Worm (Caenorhabditis elegans) whole organism, mixed stage, embryonic: ENCODE measurements around the gene srz-79.

Source experiments
- M03D4.4 ChIP-seq: sonication (generic microtip); optimal IDR thresholded peaks from 2 replicates; lab custom pipeline; 2017; ENCODE audit warnings: mild to moderate bottlenecking, missing genetic modification characterization, missing compliant biosample characterization
- bed-3 ChIP-seq: fragments of 200-800 bp; sonication (Bioruptor generic); optimal IDR thresholded peaks from 3 replicates; lab custom pipeline; 2018; ENCODE audit warnings: mild to moderate bottlenecking, missing genetic modification characterization, moderate library complexity, missing compliant biosample characterization
- blmp-1 ChIP-seq: fragments of 150-350 bp; optimal IDR thresholded peaks from 2 replicates; lab custom pipeline; 2014; ENCODE audit warnings: missing biosample characterization, missing genetic modification characterization
- ceh-39 ChIP-seq: fragments of 150-350 bp; optimal IDR thresholded peaks from 2 replicates; lab custom pipeline; 2014; ENCODE audit warnings: missing biosample characterization, missing genetic modification characterization
- ceh-43 ChIP-seq: fragments of 200-800 bp; sonication (Bioruptor generic); optimal IDR thresholded peaks from 2 replicates; lab custom pipeline; 2018; ENCODE audit warnings: mild to moderate bottlenecking, missing genetic modification characterization, moderate library complexity, missing compliant biosample characterization
- ceh-83 ChIP-seq: fragments of 200-800 bp; sonication (Bioruptor generic); optimal IDR thresholded peaks from 2 replicates; lab custom pipeline; 2018; ENCODE audit warnings: mild to moderate bottlenecking, missing genetic modification characterization, missing compliant biosample characterization
- ces-1 ChIP-seq: fragments of 150-350 bp; optimal IDR thresholded peaks from 2 replicates; lab custom pipeline; 2014; ENCODE audit warnings: missing biosample characterization, missing genetic modification reagents, missing genetic modification characterization
- cnd-1 ChIP-seq: fragments of 200-800 bp; sonication (Bioruptor generic); optimal IDR thresholded peaks from 2 replicates; lab custom pipeline; 2018; ENCODE audit warnings: mild to moderate bottlenecking, missing genetic modification characterization, missing compliant biosample characterization
- drap-1 ChIP-seq: fragments of 200-800 bp; sonication (Bioruptor generic); optimal IDR thresholded peaks from 3 replicates; lab custom pipeline; 2018; ENCODE audit warnings: mild to moderate bottlenecking, missing genetic modification characterization, missing compliant biosample characterization
- elt-1 ChIP-seq: sonication (generic microtip); optimal IDR thresholded peaks from 2 replicates; lab custom pipeline; 2017; ENCODE audit warnings: missing genetic modification characterization, mild to moderate bottlenecking, missing compliant biosample characterization, antibody characterized with exemption, moderate library complexity, borderline replicate concordance; ENCODE audit not compliant: insufficient read depth
- elt-3 ChIP-seq: fragments of 150-350 bp; optimal IDR thresholded peaks from 2 replicates; lab custom pipeline; 2014; ENCODE audit warnings: missing biosample characterization, missing genetic modification characterization
- flh-1 ChIP-seq: fragments of 200-800 bp; sonication (Bioruptor generic); optimal IDR thresholded peaks from 2 replicates; lab custom pipeline; 2018; ENCODE audit warnings: mild to moderate bottlenecking, missing genetic modification characterization, moderate library complexity, missing compliant biosample characterization
- ham-2 ChIP-seq: fragments of 200-800 bp; sonication (Bioruptor generic); optimal IDR thresholded peaks from 2 replicates; lab custom pipeline; 2018; ENCODE audit warnings: mild to moderate bottlenecking, missing genetic modification characterization, missing compliant biosample characterization
- hlh-1 ChIP-seq: fragments of 150-350 bp; optimal IDR thresholded peaks from 2 replicates; lab custom pipeline; 2014; ENCODE audit warnings: missing biosample characterization, missing genetic modification reagents, missing genetic modification characterization
- lin-13 ChIP-seq: fragments of 150-350 bp; optimal IDR thresholded peaks from 2 replicates; lab custom pipeline; 2014; ENCODE audit warnings: missing biosample characterization, missing genetic modification characterization
- lin-32 ChIP-seq: fragments of 200-800 bp; sonication (Bioruptor generic); optimal IDR thresholded peaks from 2 replicates; lab custom pipeline; 2018; ENCODE audit warnings: mild to moderate bottlenecking, missing genetic modification characterization, missing compliant biosample characterization
- lsy-2 ChIP-seq: fragments of 150-350 bp; optimal IDR thresholded peaks from 2 replicates; lab custom pipeline; 2014; ENCODE audit warnings: missing biosample characterization, missing genetic modification characterization
- mab-5 ChIP-seq: fragments of 150-350 bp; optimal IDR thresholded peaks from 2 replicates; lab custom pipeline; 2014; ENCODE audit warnings: missing biosample characterization, missing genetic modification characterization
- mep-1 ChIP-seq: fragments of 150-350 bp; optimal IDR thresholded peaks from 2 replicates; lab custom pipeline; 2017; ENCODE audit warnings: missing biosample characterization, missing genetic modification reagents, missing genetic modification characterization, inconsistent platforms
- mls-2 ChIP-seq: sonication (generic microtip); optimal IDR thresholded peaks from 2 replicates; lab custom pipeline; 2016; ENCODE audit warnings: mild to moderate bottlenecking, missing genetic modification characterization, moderate library complexity, missing compliant biosample characterization
- nhr-12 ChIP-seq: fragments of 150-350 bp; optimal IDR thresholded peaks from 2 replicates; lab custom pipeline; 2014; ENCODE audit warnings: missing biosample characterization, missing genetic modification characterization
- nhr-2 ChIP-seq: fragments of 150-350 bp; optimal IDR thresholded peaks from 2 replicates; lab custom pipeline; 2014; ENCODE audit warnings: missing biosample characterization, missing genetic modification characterization
- nhr-237 ChIP-seq: fragments of 150-350 bp; optimal IDR thresholded peaks from 2 replicates; lab custom pipeline; 2014; ENCODE audit warnings: missing biosample characterization, missing genetic modification characterization
- nhr-28 ChIP-seq: fragments of 150-350 bp; optimal IDR thresholded peaks from 2 replicates; lab custom pipeline; 2014; ENCODE audit warnings: missing biosample characterization, missing genetic modification characterization
- nhr-76 ChIP-seq: sonication (generic microtip); optimal IDR thresholded peaks from 2 replicates; lab custom pipeline; 2017; ENCODE audit warnings: missing biosample characterization, missing genetic modification characterization
- pha-4 ChIP-seq: fragments of 150-350 bp; optimal IDR thresholded peaks from 2 replicates; lab custom pipeline; 2018; ENCODE audit warnings: missing biosample characterization, missing genetic modification reagents, missing genetic modification characterization
- sem-2 ChIP-seq: fragments of 200-800 bp; sonication (Bioruptor generic); optimal IDR thresholded peaks from 2 replicates; lab custom pipeline; 2018; ENCODE audit warnings: mild to moderate bottlenecking, missing genetic modification characterization, missing compliant biosample characterization
- snpc-4 ChIP-seq: fragments of 150-350 bp; optimal IDR thresholded peaks from 2 replicates; lab custom pipeline; 2014; ENCODE audit warnings: missing biosample characterization, missing genetic modification characterization
- sptf-1 ChIP-seq: sonication (generic microtip); optimal IDR thresholded peaks from 2 replicates; lab custom pipeline; 2017; ENCODE audit warnings: mild to moderate bottlenecking, missing genetic modification characterization, moderate library complexity, missing compliant biosample characterization
- unc-120 ChIP-seq: sonication (generic microtip); optimal IDR thresholded peaks from 2 replicates; lab custom pipeline; 2017; ENCODE audit warnings: missing genetic modification characterization, missing compliant biosample characterization; ENCODE audit not compliant: poor library complexity, severe bottlenecking
- unc-39 ChIP-seq: fragments of 150-350 bp; optimal IDR thresholded peaks from 2 replicates; lab custom pipeline; 2014; ENCODE audit warnings: missing biosample characterization, missing genetic modification characterization
- unc-62 ChIP-seq: fragments of 150-350 bp; optimal IDR thresholded peaks from 2 replicates; lab custom pipeline; 2014; ENCODE audit warnings: missing biosample characterization, missing genetic modification reagents, missing genetic modification characterization
- ztf-11 ChIP-seq: fragments of 150-350 bp; optimal IDR thresholded peaks from 2 replicates; lab custom pipeline; 2014; ENCODE audit warnings: missing biosample characterization, missing genetic modification characterization

Gene srz-79

DNA sequence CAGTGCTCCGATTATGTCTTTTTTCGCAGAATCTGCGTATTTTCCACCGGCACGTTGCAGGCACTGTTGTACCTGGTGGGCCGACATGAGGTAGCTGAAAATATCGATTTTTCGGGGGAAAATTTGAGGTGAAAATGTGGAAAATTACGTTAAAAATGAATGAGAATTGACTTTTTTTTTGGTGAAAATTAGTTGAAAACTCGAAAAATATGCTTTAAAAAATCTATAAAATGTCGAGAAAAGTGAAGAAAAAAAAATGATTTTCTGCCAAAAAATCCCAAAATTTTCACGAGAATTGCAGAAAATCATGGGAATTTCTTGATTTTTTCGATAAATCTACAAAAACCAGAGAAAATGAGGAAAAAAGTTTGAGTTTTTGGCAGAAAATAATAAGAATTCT, 21.1 kb downstream of the srz-79 start, which contains the start of gene tsg-101:
Gene tsg-101, minus strand, starts transcription at position 101 of the 400 bp plus-strand sequence.
- no peak for TF ChIP-seq hlh-1 (tag; lab: Kevin White, UChicago)
- no peak for TF ChIP-seq bed-3 (GFP tag; lab: Kevin White, UChicago)

DNA sequence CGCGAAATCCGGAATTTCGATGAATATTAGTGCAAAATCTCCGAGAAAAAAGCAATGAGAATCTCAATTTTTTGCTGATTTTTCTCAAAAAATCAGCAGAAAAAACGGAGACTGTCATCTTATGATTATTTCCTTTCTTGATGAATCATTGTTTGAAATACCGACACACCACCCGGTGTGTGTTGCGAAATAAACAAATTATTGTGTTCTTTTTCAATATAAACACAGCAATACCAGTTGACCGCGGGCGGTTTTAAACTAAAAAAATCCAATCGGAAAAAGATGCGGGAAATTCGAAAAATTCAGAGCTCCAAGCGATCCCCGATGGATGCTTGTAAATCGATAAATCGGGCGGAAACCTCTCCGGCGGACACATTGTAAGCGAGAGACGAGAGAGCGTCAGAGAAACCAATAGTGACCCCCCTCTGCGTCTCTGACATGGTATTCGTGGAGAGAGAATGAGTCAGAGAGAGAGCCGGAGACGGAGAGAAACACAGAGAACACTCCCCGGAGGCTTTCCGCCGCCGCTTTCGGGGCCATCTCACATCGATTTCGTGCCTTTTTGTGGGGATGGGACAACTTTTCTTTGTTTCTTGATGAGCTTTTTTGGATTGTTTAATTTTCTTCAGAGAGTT, 22.1 kb downstream of the srz-79 start:
- TF ChIP-seq flh-1 (GFP tag; lab: Kevin White, UChicago) (no peak), nhr-28 (no peak), ztf-11 (tag; lab: Kevin White, UChicago) (no peak), ceh-39 (peak; percentile 73), mep-1 (tag; lab: Kevin White, UChicago) (peak; percentile 64), hlh-1 (tag; lab: Kevin White, UChicago) (peak; percentile 11), pha-4 (tag; lab: Kevin White, UChicago) (peak; percentile 72), nhr-12 (tag; lab: Kevin White, UChicago) (no peak), unc-62 (GFP tag; lab: Kevin White, UChicago) (peak; percentile 8), ceh-83 (GFP tag; lab: Kevin White, UChicago) (no peak), lin-13 (tag; lab: Kevin White, UChicago) (no peak), snpc-4 (tag; lab: Kevin White, UChicago) (no peak), lsy-2 (no peak), blmp-1 (tag; lab: Kevin White, UChicago) (no peak), nhr-237 (tag; lab: Kevin White, UChicago) (peak; percentile 14), ceh-43 (no peak), elt-1 (no peak), drap-1 (GFP tag; lab: Kevin White, UChicago) (peak; percentile 19), mab-5 (tag; lab: Kevin White, UChicago) (no peak), mls-2 (no peak), nhr-2 (tag; lab: Kevin White, UChicago) (peak; percentile 5), cnd-1 (tag; lab: Kevin White, UChicago) (no peak), lin-32 (GFP tag; lab: Kevin White, UChicago) (no peak), bed-3 (GFP tag; lab: Kevin White, UChicago) (no peak), ces-1 (GFP tag; lab: Kevin White, UChicago) (peak; percentile 59), nhr-76 (tag; lab: Kevin White, UChicago) (no peak), sem-2 (GFP tag; lab: Kevin White, UChicago) (no peak), unc-39 (tag; lab: Kevin White, UChicago) (no peak), M03D4.4 (no peak), sptf-1 (no peak), elt-3 (tag; lab: Kevin White, UChicago) (no peak), ham-2 (GFP tag; lab: Kevin White, UChicago) (peak; percentile 81), unc-120 (peak; percentile 49)

DNA sequence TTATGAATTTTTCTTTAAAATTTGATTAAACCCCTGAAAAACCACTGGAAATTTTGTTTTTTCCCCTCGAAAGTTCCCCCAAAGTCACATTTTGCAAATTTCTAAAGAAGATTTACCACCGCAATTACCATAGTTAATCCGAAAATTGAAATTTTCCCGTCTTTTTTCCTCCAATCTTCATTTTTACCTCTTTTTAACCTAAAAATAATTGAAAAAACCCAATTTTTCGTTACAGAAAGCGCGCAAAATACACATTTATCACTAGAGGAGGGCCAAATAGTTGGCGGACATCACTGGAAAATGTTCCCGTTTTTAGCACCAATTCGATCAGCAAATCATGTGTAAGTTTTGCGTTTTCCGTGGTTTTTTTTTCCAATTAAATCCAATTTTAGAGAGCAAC, 23.2 kb downstream of the srz-79 start, which contains the start of gene unc-33:
Gene unc-33, plus strand, starts transcription at position 301 of the 400 bp plus-strand sequence.
- TF ChIP-seq flh-1 (GFP tag; lab: Kevin White, UChicago) (no peak), nhr-76 (tag; lab: Kevin White, UChicago) (no peak), drap-1 (GFP tag; lab: Kevin White, UChicago) (no peak), unc-62 (GFP tag; lab: Kevin White, UChicago) (no peak), lsy-2 (no peak), ces-1 (GFP tag; lab: Kevin White, UChicago) (no peak), mab-5 (tag; lab: Kevin White, UChicago) (no peak), elt-3 (tag; lab: Kevin White, UChicago) (no peak), snpc-4 (tag; lab: Kevin White, UChicago) (no peak), nhr-28 (no peak), ceh-39 (no peak), nhr-12 (tag; lab: Kevin White, UChicago) (no peak), nhr-2 (tag; lab: Kevin White, UChicago) (no peak), hlh-1 (tag; lab: Kevin White, UChicago) (no peak), cnd-1 (tag; lab: Kevin White, UChicago) (no peak), ham-2 (GFP tag; lab: Kevin White, UChicago) (no peak), lin-32 (GFP tag; lab: Kevin White, UChicago) (no peak), sem-2 (GFP tag; lab: Kevin White, UChicago) (no peak), ztf-11 (tag; lab: Kevin White, UChicago) (no peak)
- TF ChIP-seq, all 35 proteins: peak for 0
